Worm (Caenorhabditis elegans): ENCODE data around the gene try-13.

DNA sequence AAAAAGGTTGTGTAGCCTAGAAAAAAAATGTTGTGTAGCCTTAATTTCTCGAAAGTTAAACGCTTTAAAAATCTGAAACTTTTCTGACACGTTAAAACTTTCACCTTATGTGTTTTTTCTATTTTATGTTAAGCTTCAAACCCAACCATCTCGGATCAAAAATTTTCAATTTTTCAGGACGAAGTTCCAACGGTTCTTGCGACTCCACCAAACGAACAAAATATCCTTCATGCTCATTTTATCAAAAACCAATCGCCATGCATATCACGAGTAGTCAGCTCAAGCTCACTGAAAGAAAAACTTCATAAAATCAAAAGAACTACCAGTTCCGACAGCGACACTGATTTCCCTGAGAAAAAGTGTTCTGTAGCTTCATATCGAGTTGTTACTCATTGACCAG, 3.4 kb upstream of the try-13 start:
- TF ChIP-seq nhr-11 (tag; optimal IDR thresholded peaks at IDR 0.05) (no peak), unc-55 (GFP tag; optimal IDR thresholded peaks at IDR 0.05) (no peak), blmp-1 (tag; optimal IDR thresholded peaks at IDR 0.05; ENCODE audit: insufficient read depth) (no peak), lin-13 (GFP tag; optimal IDR thresholded peaks at IDR 0.05) (no peak), lin-39 (tag; optimal IDR thresholded peaks at IDR 0.05) (no peak), ama-1 (optimal IDR thresholded peaks at IDR 0.05) (no peak), ceh-16 (tag; optimal IDR thresholded peaks at IDR 0.05) (no peak), ztf-11 (tag; optimal IDR thresholded peaks at IDR 0.05) (no peak), egl-27 (tag; optimal IDR thresholded peaks at IDR 0.05) (no peak), nhr-237 (tag; optimal IDR thresholded peaks at IDR 0.05) (no peak), nhr-23 (tag; optimal IDR thresholded peaks at IDR 0.05) (no peak)

Data from whole organism, L2 larva.